Fruit fly (Drosophila melanogaster) whole organism: ENCODE measurements around the gene Kdm5.

Experiments
- CG8478 ChIP-seq: fragments of >200 bp; optimal IDR thresholded peaks from 2 replicates; lab custom pipeline; 2018; ENCODE audit warnings: inconsistent platforms
- Dll ChIP-seq: fragments of >200 bp; optimal IDR thresholded peaks from 2 replicates; lab custom pipeline; 2017
- pan ChIP-seq: fragments of >200 bp; optimal IDR thresholded peaks from 2 replicates; lab custom pipeline; 2017
- usp ChIP-seq: fragments of >200 bp; optimal IDR thresholded peaks from 2 replicates; lab custom pipeline; 2017; ENCODE audit warnings: missing biosample characterization, missing genetic modification characterization, mixed read lengths

DNA sequence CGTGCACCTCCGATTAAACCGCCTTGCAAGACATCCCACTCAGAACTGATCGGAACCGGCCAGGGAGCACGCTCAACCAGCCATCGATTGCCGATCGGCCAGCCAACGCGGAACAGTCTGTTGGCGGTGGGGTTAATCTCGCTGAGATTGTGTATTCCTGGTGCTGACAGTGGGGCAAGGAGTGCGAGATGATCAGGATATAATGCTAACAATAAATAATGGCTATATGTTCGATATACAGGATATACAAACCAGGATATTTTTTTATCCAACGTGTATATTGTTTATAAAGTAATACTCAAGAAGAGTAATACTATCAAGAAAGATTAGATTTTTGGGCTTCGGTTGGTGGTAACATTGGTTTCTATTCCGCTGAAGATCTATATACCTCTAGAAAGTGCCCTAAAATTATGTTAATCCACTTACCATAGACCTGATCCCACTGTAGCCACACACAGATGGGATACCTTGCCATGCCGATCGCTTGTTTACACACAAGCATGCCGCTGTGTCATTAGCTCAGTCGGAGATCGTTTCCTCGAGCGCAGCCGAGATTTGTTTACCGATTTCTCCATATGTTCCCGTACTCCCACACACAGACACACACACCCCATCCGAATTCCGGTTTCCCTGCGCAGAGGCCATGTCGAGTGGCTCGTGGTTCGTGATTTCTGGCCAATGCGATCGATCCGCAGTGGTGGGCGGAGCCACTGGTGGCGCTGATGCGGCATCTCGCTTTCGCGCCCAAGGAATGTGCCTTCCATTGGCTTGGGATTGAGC is 20.2 kb upstream of the Kdm5 start, which contains the start of gene H2.0:
- TF ChIP-seq usp (GFP tag; lab: Kevin White, UChicago) (no peak), pan (lab: Kevin White, UChicago) (no peak), CG8478 (no peak), Dll (lab: Kevin White, UChicago) (no peak)
